Fruit fly (Drosophila melanogaster): Measurements from ENCODE around the gene larp.

The larp gene

dm6 chr3R:28326150-28326965, 9.9 kb downstream of the larp start (continued):
- peak; percentile 99 for TF ChIP-seq CG2712 (tag; optimal IDR thresholded peaks at IDR 0.05)
- TF ChIP-seq Usf (GFP tag; optimal IDR thresholded peaks at IDR 0.05): peak; percentile 98
- no peak for TF ChIP-seq hb (GFP tag; IDR thresholded peaks at IDR 0.05; ENCODE audit: partially characterized antibody)
- peak in 1 of 2 experiments; percentile 96 for TF ChIP-seq Hr78 (GFP tag; optimal IDR thresholded peaks at IDR 0.05)
- TF ChIP-seq mirr (GFP tag; optimal IDR thresholded peaks at IDR 0.05): peak; percentile 96
- peak; percentile 99 for TF ChIP-seq Dip3 (GFP tag; optimal IDR thresholded peaks at IDR 0.05)
- TF ChIP-seq sens (GFP tag): peak; percentile 100
- peak; percentile 92 for TF ChIP-seq CG17802 (tag; optimal IDR thresholded peaks at IDR 0.05)
- TF ChIP-seq ro (GFP tag; IDR thresholded peaks at IDR 0.05): no peak
- TF ChIP-seq CG3281 (GFP tag; optimal IDR thresholded peaks at IDR 0.05): peak; percentile 99
- TF ChIP-seq CG31388 (GFP tag; optimal IDR thresholded peaks at IDR 0.05): peak; percentile 99
- TF ChIP-seq CG6654 (GFP tag; optimal IDR thresholded peaks at IDR 0.05): peak; percentile 93
- TF ChIP-seq Med (GFP tag): peak; percentile 100
- no peak for TF ChIP-seq Xrp1 (GFP tag; IDR thresholded peaks at IDR 0.05)
- TF ChIP-seq bsh (GFP tag; optimal IDR thresholded peaks at IDR 0.05): peak; percentile 99 to 100
- TF ChIP-seq CG6854 (GFP tag; optimal IDR thresholded peaks at IDR 0.05): peak; percentile 99
- peak; percentile 100 for TF ChIP-seq CHES-1-like (GFP tag; optimal IDR thresholded peaks at IDR 0.05)
- no peak for TF ChIP-seq z (GFP tag; IDR thresholded peaks at IDR 0.05)
- TF ChIP-seq CG43689 (GFP tag; IDR thresholded peaks at IDR 0.05): no peak
- TF ChIP-seq ems (GFP tag; optimal IDR thresholded peaks at IDR 0.05): peak; percentile 100
- no peak for TF ChIP-seq cas (GFP tag; IDR thresholded peaks at IDR 0.05)
- TF ChIP-seq dmrt99B (tag; optimal IDR thresholded peaks at IDR 0.05): peak; percentile 99
- TF ChIP-seq CG10565 (GFP tag; optimal IDR thresholded peaks at IDR 0.05): peak; percentile 95
- peak; percentile 100 for TF ChIP-seq CG10209 (GFP tag; optimal IDR thresholded peaks at IDR 0.05)
- TF ChIP-seq CG10979 (tag; optimal IDR thresholded peaks at IDR 0.05): peak; percentile 98
- TF ChIP-seq eyg (GFP tag; optimal IDR thresholded peaks at IDR 0.05): peak; percentile 99
- no peak for TF ChIP-seq CG5953 (GFP tag; IDR thresholded peaks at IDR 0.05)
- TF ChIP-seq CG18262 (tag; optimal IDR thresholded peaks at IDR 0.05): peak; percentile 99
- peak; percentile 99 for TF ChIP-seq nau (GFP tag; optimal IDR thresholded peaks at IDR 0.05)
- TF ChIP-seq CG9727 (GFP tag; optimal IDR thresholded peaks at IDR 0.05): peak; percentile 100
- TF ChIP-seq Ssrp (tag; optimal IDR thresholded peaks at IDR 0.05): peak; percentile 99
- TF ChIP-seq wek (GFP tag; optimal IDR thresholded peaks at IDR 0.05): peak; percentile 94
- no peak for TF ChIP-seq lov (optimal IDR thresholded peaks at IDR 0.05)
- no peak for TF ChIP-seq lov (GFP tag; IDR thresholded peaks at IDR 0.05)
- TF ChIP-seq Sox100B (GFP tag; optimal IDR thresholded peaks at IDR 0.05): peak; percentile 98
- TF ChIP-seq lilli (GFP tag; optimal IDR thresholded peaks at IDR 0.05): peak; percentile 100
- peak; percentile 100 for TF ChIP-seq sqz (GFP tag; optimal IDR thresholded peaks at IDR 0.05)
- TF ChIP-seq fd64A (GFP tag; optimal IDR thresholded peaks at IDR 0.05): peak; percentile 95
- no peak for TF ChIP-seq Nf-YA (GFP tag; IDR thresholded peaks at IDR 0.05)
- peak; percentile 99 for TF ChIP-seq CG1602 (GFP tag; optimal IDR thresholded peaks at IDR 0.05)
- peak; percentile 99 for TF ChIP-seq CG12071 (GFP tag; optimal IDR thresholded peaks at IDR 0.05)
- peak; percentile 20 for TF ChIP-seq CG1832 (GFP tag; optimal IDR thresholded peaks at IDR 0.05)
- no peak for TF ChIP-seq Adf1 (GFP tag; IDR thresholded peaks at IDR 0.05)
- no peak for TF ChIP-seq Dip2 (GFP tag; IDR thresholded peaks at IDR 0.05)
- TF ChIP-seq pfk (GFP tag; optimal IDR thresholded peaks at IDR 0.05): peak; percentile 61
- TF ChIP-seq CG4328 (GFP tag; optimal IDR thresholded peaks at IDR 0.05): peak; percentile 98
- TF ChIP-seq Myb (GFP tag; optimal IDR thresholded peaks at IDR 0.05): peak; percentile 97
- no peak for TF ChIP-seq Ravus (GFP tag; IDR thresholded peaks at IDR 0.05)
- TF ChIP-seq knrl (GFP tag; IDR thresholded peaks at IDR 0.05; ENCODE audit: partially characterized antibody): no peak

Data from whole organism, embryonic.